Worm (Caenorhabditis elegans) whole organism, L4 larva: Measurements from ENCODE around the gene ugt-19.

Experiments used
- D1046.2 ChIP-seq: fragments of 200-800 bp; sonication (Bioruptor generic); IDR thresholded peaks from 2 replicates; pipeline ENCODE4 v1.3.6; 2022; ENCODE audit warnings: missing genetic modification characterization, missing compliant biosample characterization
- F49E8.2 ChIP-seq: sonication (generic microtip); optimal IDR thresholded peaks from 2 replicates; lab custom pipeline; 2016; ENCODE audit warnings: missing compliant biosample characterization, mild to moderate bottlenecking, missing genetic modification characterization, borderline replicate concordance
- T20F7.1 ChIP-seq: fragments of 200-800 bp; sonication (Bioruptor generic); optimal IDR thresholded peaks from 2 replicates; lab custom pipeline; 2018; ENCODE audit warnings: mild to moderate bottlenecking, missing genetic modification characterization, missing compliant biosample characterization
- aha-1 ChIP-seq: fragments of 150-350 bp; peaks from one replicate; lab custom pipeline; 2014; ENCODE audit warnings: missing biosample characterization, missing genetic modification characterization
- ama-1 ChIP-seq: fragments of 150-350 bp; optimal IDR thresholded peaks from 2 replicates; lab custom pipeline; 2014; ENCODE audit warnings: inconsistent platforms, mixed read lengths
- ceh-82 ChIP-seq: sonication (generic microtip); optimal IDR thresholded peaks from 2 replicates; lab custom pipeline; 2017; ENCODE audit warnings: missing biosample characterization, missing genetic modification characterization
- ces-1 ChIP-seq: fragments of 150-350 bp; sonication (generic microtip); optimal IDR thresholded peaks from 4 replicates; lab custom pipeline; 2014; ENCODE audit warnings: missing biosample characterization, missing genetic modification reagents, missing genetic modification characterization
- cey-2 ChIP-seq: sonication (generic microtip); optimal IDR thresholded peaks from 3 replicates; lab custom pipeline; 2017; ENCODE audit warnings: missing genetic modification characterization, mild to moderate bottlenecking, missing compliant biosample characterization, antibody characterized with exemption, borderline replicate concordance; ENCODE audit not compliant: insufficient read depth
- ctbp-1 ChIP-seq: fragments of 200-800 bp; sonication (Bioruptor generic); IDR thresholded peaks from 2 replicates; pipeline ENCODE4 v1.3.6; 2022; ENCODE audit warnings: missing genetic modification reagents, missing genetic modification characterization, missing compliant biosample characterization
- daf-16 ChIP-seq, 3 experiments: sonication (generic microtip); optimal IDR thresholded peaks; 2 replicates each; lab custom pipeline; 2016 to 2017; ENCODE audit warnings: missing genetic modification characterization in 3 of 3, missing genetic modification reagents in 3 of 3, mild to moderate bottlenecking in 2 of 3, missing compliant biosample characterization in 2 of 3, missing biosample characterization in 1 of 3, moderate library complexity in 1 of 3
- dmd-6 ChIP-seq: fragments of 200-800 bp; sonication (Bioruptor generic); IDR thresholded peaks from 2 replicates; pipeline ENCODE4 v1.3.6; 2022; ENCODE audit warnings: missing genetic modification reagents, missing genetic modification characterization, missing compliant biosample characterization
- dve-1 ChIP-seq: sonication (generic microtip); optimal IDR thresholded peaks from 2 replicates; lab custom pipeline; 2017; ENCODE audit warnings: antibody characterized with exemption, mild to moderate bottlenecking, missing genetic modification characterization, missing compliant biosample characterization; ENCODE audit not compliant: insufficient read depth
- egl-27 ChIP-seq: sonication (generic microtip); optimal IDR thresholded peaks from 3 replicates; lab custom pipeline; 2017; ENCODE audit warnings: missing biosample characterization, missing genetic modification reagents, missing genetic modification characterization
- egl-43 ChIP-seq: fragments of 200-800 bp; sonication (Bioruptor generic); IDR thresholded peaks from 2 replicates; pipeline ENCODE4 v1.3.6; 2022; ENCODE audit warnings: missing genetic modification reagents, missing genetic modification characterization, missing compliant biosample characterization
- fkh-10 ChIP-seq: fragments of 150-350 bp; optimal IDR thresholded peaks from 2 replicates; lab custom pipeline; 2014; ENCODE audit warnings: missing biosample characterization, missing genetic modification reagents, missing genetic modification characterization
- hlh-30 ChIP-seq: sonication (generic microtip); optimal IDR thresholded peaks from 2 replicates; lab custom pipeline; 2017; ENCODE audit warnings: antibody characterized with exemption, mild to moderate bottlenecking, missing genetic modification characterization, missing compliant biosample characterization; ENCODE audit not compliant: insufficient read depth
- hmg-1.1 ChIP-seq: fragments of 200-800 bp; sonication (Bioruptor generic); IDR thresholded peaks from 2 replicates; pipeline ENCODE4 v1.3.6; 2022; ENCODE audit warnings: missing genetic modification reagents, missing genetic modification characterization, missing compliant biosample characterization
- jun-1 ChIP-seq: fragments of 150-350 bp; optimal IDR thresholded peaks from 2 replicates; lab custom pipeline; 2014; ENCODE audit warnings: missing biosample characterization, missing genetic modification reagents, missing genetic modification characterization
- madf-9 ChIP-seq: fragments of 200-800 bp; sonication (Bioruptor generic); conservative IDR thresholded peaks from 2 replicates; pipeline ENCODE4 v1.3.6; 2022; ENCODE audit warnings: missing genetic modification reagents, missing genetic modification characterization, missing compliant biosample characterization
- mep-1 ChIP-seq: fragments of 150-350 bp; sonication (generic microtip); optimal IDR thresholded peaks from 3 replicates; lab custom pipeline; 2014; ENCODE audit warnings: missing biosample characterization, missing genetic modification characterization
- mxl-3 ChIP-seq: fragments of 200-800 bp; sonication (Bioruptor generic); optimal IDR thresholded peaks from 2 replicates; lab custom pipeline; 2018; ENCODE audit warnings: mild to moderate bottlenecking, missing genetic modification characterization, missing compliant biosample characterization
- nhr-102 ChIP-seq: sonication (generic microtip); optimal IDR thresholded peaks from 2 replicates; lab custom pipeline; 2016; ENCODE audit warnings: mild to moderate bottlenecking, missing genetic modification characterization, moderate library complexity, missing compliant biosample characterization
- nhr-111 ChIP-seq: fragments of 200-800 bp; sonication (Bioruptor generic); optimal IDR thresholded peaks from 2 replicates; lab custom pipeline; 2018; ENCODE audit warnings: mild to moderate bottlenecking, missing genetic modification characterization, missing compliant biosample characterization
- nhr-28 ChIP-seq: fragments of 150-350 bp; optimal IDR thresholded peaks from 2 replicates; lab custom pipeline; 2014; ENCODE audit warnings: missing biosample characterization, missing genetic modification characterization
- nhr-76 ChIP-seq: fragments of 150-350 bp; optimal IDR thresholded peaks from 2 replicates; lab custom pipeline; 2014; ENCODE audit warnings: missing biosample characterization, missing genetic modification characterization
- pha-4 ChIP-seq, 2 experiments: fragments of 150-350 bp in 1 of 2; fragments of 200-800 bp in 1 of 2; sonication (Bioruptor generic) in 1 of 2; IDR thresholded peaks in 1 of 2; optimal IDR thresholded peaks in 1 of 2; 2 replicates each; pipeline versions ENCODE4 v1.3.6 to Lab custom; 2014 to 2022; ENCODE audit warnings: missing genetic modification characterization in 2 of 2, missing genetic modification reagents in 2 of 2, missing biosample characterization in 1 of 2, missing compliant biosample characterization in 1 of 2
- php-3 ChIP-seq: fragments of 200-800 bp; sonication (Bioruptor generic); IDR thresholded peaks from 2 replicates; pipeline ENCODE4 v1.3.6; 2022; ENCODE audit warnings: missing genetic modification reagents, missing genetic modification characterization, missing compliant biosample characterization
- rbr-2 ChIP-seq: sonication (generic microtip); optimal IDR thresholded peaks from 2 replicates; lab custom pipeline; 2016; ENCODE audit warnings: missing genotype, missing genetic modification characterization, missing compliant biosample characterization
- set-16 ChIP-seq: fragments of 200-800 bp; sonication (Bioruptor generic); IDR thresholded peaks from 2 replicates; pipeline ENCODE4 v1.3.6; 2022; ENCODE audit warnings: missing genetic modification reagents, missing genetic modification characterization, missing compliant biosample characterization
- spr-3 ChIP-seq: fragments of 200-800 bp; sonication (Bioruptor generic); optimal IDR thresholded peaks from 2 replicates; lab custom pipeline; 2018; ENCODE audit warnings: mild to moderate bottlenecking, missing genetic modification characterization, missing compliant biosample characterization
- unc-130 ChIP-seq: sonication (generic microtip); optimal IDR thresholded peaks from 2 replicates; lab custom pipeline; 2016; ENCODE audit warnings: missing genetic modification reagents, missing genetic modification characterization, missing compliant biosample characterization
- unc-39 ChIP-seq: sonication (generic microtip); optimal IDR thresholded peaks from 2 replicates; lab custom pipeline; 2017; ENCODE audit warnings: missing biosample characterization, missing genetic modification characterization
- unc-62 ChIP-seq, 3 experiments: fragments of 150-350 bp in 1 of 3; sonication (generic microtip); optimal IDR thresholded peaks in 2 of 3; peaks in 1 of 3; 1 replicate in 1 of 3; 2 replicates in 2 of 3; lab custom pipeline; 2014 to 2017; ENCODE audit warnings: missing biosample characterization in 3 of 3, missing genetic modification characterization in 3 of 3, missing genetic modification reagents in 3 of 3, missing genotype in 1 of 3
- vab-7 ChIP-seq: fragments of 200-800 bp; sonication (Bioruptor generic); IDR thresholded peaks from 2 replicates; pipeline ENCODE4 v1.3.6; 2022; ENCODE audit warnings: missing genetic modification reagents, missing genetic modification characterization, missing compliant biosample characterization
- zfp-2 ChIP-seq: sonication (generic microtip); optimal IDR thresholded peaks from 2 replicates; lab custom pipeline; 2016; ENCODE audit warnings: mild to moderate bottlenecking, missing genetic modification characterization, missing compliant biosample characterization
- zfp-3 ChIP-seq: fragments of 200-800 bp; sonication (Bioruptor generic); conservative IDR thresholded peaks from 2 replicates; pipeline ENCODE4 v1.3.6; 2022; ENCODE audit warnings: missing genetic modification reagents, missing genetic modification characterization, missing compliant biosample characterization

ugt-19 gene

DNA sequence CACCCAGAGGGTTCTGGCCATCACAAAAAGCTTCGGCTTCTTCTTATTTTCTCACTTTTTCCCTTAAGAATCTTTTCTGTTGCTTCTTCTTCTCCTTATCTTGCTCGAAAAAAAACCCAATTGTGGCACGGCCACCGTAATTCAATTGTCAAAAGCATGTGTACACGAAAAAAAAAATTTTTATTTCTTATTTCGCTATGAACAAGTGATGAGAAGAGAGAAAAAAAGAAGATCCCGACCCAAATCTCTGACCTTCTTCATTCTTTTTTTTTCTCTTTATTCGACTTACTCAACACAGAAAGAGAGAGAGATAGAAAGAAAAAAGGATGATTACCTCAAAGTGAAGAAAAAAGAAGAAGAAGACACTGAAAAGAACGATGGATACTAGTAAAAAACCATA, 18.8 kb downstream of the ugt-19 start:
- TF ChIP-seq hlh-30 (tag; lab: Kevin White, UChicago), result peak; percentile 8
- TF ChIP-seq mep-1 (tag; lab: Kevin White, UChicago), result no peak
- no peak for TF ChIP-seq D1046.2
- peak; percentile 41; the same call in 1 of the 2 replicates for TF ChIP-seq ctbp-1 (GFP tag; lab: Robert Waterston, UW)
- TF ChIP-seq spr-3 (GFP tag; lab: Kevin White, UChicago), result no peak
- peak; percentile 75 for TF ChIP-seq ces-1 (GFP tag; lab: Kevin White, UChicago)
- no peak for TF ChIP-seq nhr-76

DNA sequence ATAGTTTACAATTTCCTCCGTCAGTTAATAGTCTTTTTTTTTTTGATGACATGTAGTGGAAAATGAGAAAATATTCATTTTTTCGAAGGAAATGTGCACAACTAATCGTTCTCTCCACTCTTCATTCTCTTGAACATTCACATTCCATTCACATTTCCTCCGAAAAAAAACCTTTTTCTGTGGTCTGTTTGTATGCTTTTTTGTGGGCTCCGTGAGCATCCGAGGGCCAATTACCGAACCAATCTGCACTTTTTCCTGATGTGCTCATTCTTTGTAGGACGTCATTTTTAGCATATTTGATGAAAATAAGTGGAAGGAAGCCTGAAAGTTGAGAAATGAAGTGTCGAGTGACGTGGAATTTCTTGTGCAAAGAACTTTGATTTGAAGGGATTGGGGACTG, 20.1 kb downstream of the ugt-19 start:
- TF ChIP-seq zfp-2 (tag; lab: Kevin White, UChicago) (no peak), unc-62 (GFP tag; optimal IDR thresholded peaks at IDR 0.05 in 1 of 2; lab: Kevin White, UChicago) (peak in 1 of 2 experiments; percentile 1), unc-62 (tag; optimal IDR thresholded peaks at IDR 0.05; lab: Kevin White, UChicago) (no peak), aha-1 (tag; lab: Kevin White, UChicago) (peak; percentile 96)

ce11 chrIV:6054833-6055232, 24.9 kb downstream of the ugt-19 start:
- TF ChIP-seq ctbp-1 (GFP tag; lab: Robert Waterston, UW), result peak; percentile 28; the same call in 1 of the 2 replicates
- no peak for TF ChIP-seq nhr-111 (GFP tag; lab: Kevin White, UChicago)
- no peak for TF ChIP-seq nhr-102 (tag; lab: Kevin White, UChicago)
- no peak for TF ChIP-seq madf-9
- TF ChIP-seq fkh-10 (GFP tag; lab: Kevin White, UChicago), result peak; percentile 36
- no peak for TF ChIP-seq hlh-30 (tag; lab: Kevin White, UChicago)
- no peak for TF ChIP-seq unc-130 (GFP tag; lab: Kevin White, UChicago)
- TF ChIP-seq unc-62 (GFP tag; optimal IDR thresholded peaks at IDR 0.05 in 1 of 2; lab: Kevin White, UChicago), result peak in 1 of 2 experiments; percentile 79
- TF ChIP-seq unc-62 (tag; optimal IDR thresholded peaks at IDR 0.05; lab: Kevin White, UChicago), result no peak

ce11 chrIV:6053436-6053835, 26.3 kb downstream of the ugt-19 start:
- TF ChIP-seq ama-1 (lab: Kevin White, UChicago), result peak; percentile 22
- peak; percentile 15 for TF ChIP-seq rbr-2 (tag; lab: Kevin White, UChicago)
- no peak for TF ChIP-seq egl-27 (tag; lab: Kevin White, UChicago)
- 0 out of 2 replicates have a peak, but pooled peaks have one; percentile 13 for TF ChIP-seq dmd-6
- no peak for TF ChIP-seq egl-43
- TF ChIP-seq mxl-3, result peak; percentile 18
- peak; percentile 74 for TF ChIP-seq hmg-1.1
- TF ChIP-seq aha-1 (tag; lab: Kevin White, UChicago), result peak; percentile 79
- no peak for TF ChIP-seq D1046.2
- TF ChIP-seq jun-1 (tag; lab: Kevin White, UChicago), result no peak
- no peak for TF ChIP-seq nhr-76
- peak; percentile 9 for TF ChIP-seq dve-1
- peak; percentile 50 for TF ChIP-seq set-16 (GFP tag; lab: Robert Waterston, UW)
- no peak for TF ChIP-seq F49E8.2 (tag; lab: Kevin White, UChicago)
- no peak for TF ChIP-seq ces-1 (GFP tag; lab: Kevin White, UChicago)
- TF ChIP-seq cey-2 (tag; lab: Kevin White, UChicago), result no peak
- peak; percentile 1 for TF ChIP-seq hlh-30 (tag; lab: Kevin White, UChicago)
- no peak for TF ChIP-seq T20F7.1 (GFP tag; lab: Kevin White, UChicago)
- no peak for TF ChIP-seq ceh-82 (tag; lab: Kevin White, UChicago)
- no peak for TF ChIP-seq daf-16 (GFP tag; optimal IDR thresholded peaks at IDR 0.05; lab: Kevin White, UChicago)
- peak; percentile 16 for TF ChIP-seq daf-16 (tag; optimal IDR thresholded peaks at IDR 0.05; lab: Kevin White, UChicago)
- TF ChIP-seq zfp-3 (GFP tag; lab: Robert Waterston, UW), result no peak

- TF ChIP-seq php-3 (GFP tag; lab: Robert Waterston, UW) (0 out of 2 replicates have a peak, but pooled peaks have one; percentile 23), vab-7 (GFP tag; lab: Robert Waterston, UW) (no peak), pha-4 (GFP tag; IDR thresholded peaks at IDR 0.05; lab: Robert Waterston, UW) (no peak), pha-4 (tag; optimal IDR thresholded peaks at IDR 0.05; lab: Kevin White, UChicago) (peak; percentile 36), unc-39 (tag; lab: Kevin White, UChicago) (no peak), daf-16 (GFP tag; optimal IDR thresholded peaks at IDR 0.05; lab: Kevin White, UChicago) (no peak), daf-16 (tag; optimal IDR thresholded peaks at IDR 0.05; lab: Kevin White, UChicago) (peak; percentile 77), dve-1 (peak; percentile 40), nhr-28 (tag; lab: Kevin White, UChicago) (peak; percentile 25), hlh-30 (tag; lab: Kevin White, UChicago) (peak; percentile 16)
Measured at ce11 chrIV:6051884-6052283, 27.9 kb downstream of the ugt-19 start.
